Worm (Caenorhabditis elegans) whole organism, L2 larva: Measurements from ENCODE around the gene srw-138.

Experiments
- elt-3 ChIP-seq: sonication (generic microtip); optimal IDR thresholded peaks from 2 replicates; lab custom pipeline; 2017; ENCODE audit warnings: missing biosample characterization, missing genetic modification characterization
- fos-1 ChIP-seq: fragments of 150-350 bp; optimal IDR thresholded peaks from 2 replicates; lab custom pipeline; 2014; ENCODE audit warnings: missing biosample characterization, missing genetic modification characterization
- nhr-237 ChIP-seq: fragments of 150-350 bp; optimal IDR thresholded peaks from 2 replicates; lab custom pipeline; 2014; ENCODE audit warnings: missing biosample characterization, missing genetic modification characterization

ce11 chrV:2934075-2934474, 28.8 kb downstream of the srw-138 start, which contains the start of gene srh-247:
- no peak for TF ChIP-seq nhr-237 (tag; lab: Kevin White, UChicago)
- no peak for TF ChIP-seq fos-1 (tag; lab: Kevin White, UChicago)
- TF ChIP-seq elt-3 (tag; lab: Kevin White, UChicago), result no peak
